Fruit fly (Drosophila melanogaster): Measurements from ENCODE around the gene CG32755.

The CG32755 gene

dm6 chrX:5995951-5996350 lies 45.9 kb downstream of the CG32755 start (continued):
- TF ChIP-seq CG5245 (GFP tag; optimal IDR thresholded peaks at IDR 0.05): peak; percentile 9
- no peak for TF ChIP-seq Ets97D (GFP tag; optimal IDR thresholded peaks at IDR 0.05)
- TF ChIP-seq CG4404 (GFP tag; IDR thresholded peaks at IDR 0.05): peak; percentile 45; the same call in 1 of the 2 replicates
- TF ChIP-seq zen2 (GFP tag; IDR thresholded peaks at IDR 0.05; ENCODE audit: partially characterized antibody): no peak
- TF ChIP-seq gro (GFP tag; optimal IDR thresholded peaks at IDR 0.05): no peak
- TF ChIP-seq D19A (tag; optimal IDR thresholded peaks at IDR 0.05): peak; percentile 26
- no peak for TF ChIP-seq CG10565 (GFP tag; optimal IDR thresholded peaks at IDR 0.05)
- no peak for TF ChIP-seq chn (GFP tag; optimal IDR thresholded peaks at IDR 0.05)
- TF ChIP-seq danr (GFP tag; IDR thresholded peaks at IDR 0.05): no peak
- no peak for TF ChIP-seq crc (GFP tag; optimal IDR thresholded peaks at IDR 0.05)
- TF ChIP-seq CTCF (GFP tag; optimal IDR thresholded peaks at IDR 0.05): no peak
- TF ChIP-seq jigr1 (GFP tag; IDR thresholded peaks at IDR 0.05): no peak
- TF ChIP-seq gem (tag; optimal IDR thresholded peaks at IDR 0.05): peak; percentile 65
- TF ChIP-seq CG12942 (GFP tag; optimal IDR thresholded peaks at IDR 0.05): no peak
- no peak for TF ChIP-seq CG6175 (GFP tag; IDR thresholded peaks at IDR 0.05)
- no peak for TF ChIP-seq Sin3A (optimal IDR thresholded peaks at IDR 0.05)
- TF ChIP-seq schlank (tag; optimal IDR thresholded peaks at IDR 0.05): no peak
- TF ChIP-seq HmgZ (tag; optimal IDR thresholded peaks at IDR 0.05): no peak
- TF ChIP-seq nerfin-1 (tag; optimal IDR thresholded peaks at IDR 0.05): no peak
- no peak for TF ChIP-seq CG4617 (GFP tag; optimal IDR thresholded peaks at IDR 0.05; ENCODE audit: borderline replicate concordance)
- no peak for TF ChIP-seq CG32532 (GFP tag; IDR thresholded peaks at IDR 0.05)
- TF ChIP-seq D19B (GFP tag; optimal IDR thresholded peaks at IDR 0.05): peak; percentile 48
- 0 out of 2 replicates have a peak, but pooled peaks have one; percentile 17 for TF ChIP-seq CG6689 (GFP tag; IDR thresholded peaks at IDR 0.05)
- TF ChIP-seq CG10147 (GFP tag; optimal IDR thresholded peaks at IDR 0.05): no peak
- TF ChIP-seq MBD-R2 (GFP tag; IDR thresholded peaks at IDR 0.05): no peak
- no peak for TF ChIP-seq Med (GFP tag)
- TF ChIP-seq tna (GFP tag; IDR thresholded peaks at IDR 0.05; ENCODE audit: partially characterized antibody): no peak
- no peak for TF ChIP-seq ash1 (GFP tag; optimal IDR thresholded peaks at IDR 0.05)
- peak; percentile 30 for TF ChIP-seq CG17359 (tag; optimal IDR thresholded peaks at IDR 0.05)
- no peak for TF ChIP-seq inv (GFP tag; IDR thresholded peaks at IDR 0.05; ENCODE audit: partially characterized antibody)
- no peak for TF ChIP-seq odd (GFP tag; optimal IDR thresholded peaks at IDR 0.05)
- TF ChIP-seq HLH54F (GFP tag; optimal IDR thresholded peaks at IDR 0.05): no peak
- no peak for TF ChIP-seq Rx (GFP tag; IDR thresholded peaks at IDR 0.05)
- no peak for TF ChIP-seq mirr (GFP tag; optimal IDR thresholded peaks at IDR 0.05)
- no peak for TF ChIP-seq h (optimal IDR thresholded peaks at IDR 0.05)
- peak; percentile 51 for TF ChIP-seq Sox102F (GFP tag; optimal IDR thresholded peaks at IDR 0.05)
- TF ChIP-seq CG33557 (GFP tag; optimal IDR thresholded peaks at IDR 0.05): no peak
- no peak for TF ChIP-seq CG7745 (tag; optimal IDR thresholded peaks at IDR 0.05)
- no peak for TF ChIP-seq CG8290 (GFP tag; optimal IDR thresholded peaks at IDR 0.05)
- TF ChIP-seq CG8290 (tag; optimal IDR thresholded peaks at IDR 0.05): no peak
- TF ChIP-seq nerfin-2 (GFP tag; IDR thresholded peaks at IDR 0.05; ENCODE audit: partially characterized antibody): no peak
- no peak for TF ChIP-seq CG4707 (GFP tag; optimal IDR thresholded peaks at IDR 0.05)
- TF ChIP-seq CG9876 (GFP tag; optimal IDR thresholded peaks at IDR 0.05): no peak
- no peak for TF ChIP-seq ab (GFP tag; optimal IDR thresholded peaks at IDR 0.05)
- TF ChIP-seq sna (GFP tag; IDR thresholded peaks at IDR 0.05; ENCODE audit: partially characterized antibody): no peak
- no peak for TF ChIP-seq CG1603 (tag; optimal IDR thresholded peaks at IDR 0.05)
- no peak for TF ChIP-seq dm (GFP tag; optimal IDR thresholded peaks at IDR 0.05)
- no peak for TF ChIP-seq CG5180 (GFP tag; optimal IDR thresholded peaks at IDR 0.05)
- TF ChIP-seq nmo (GFP tag; optimal IDR thresholded peaks at IDR 0.05): peak; percentile 38
- no peak for TF ChIP-seq NC2α (GFP tag; optimal IDR thresholded peaks at IDR 0.05)
- peak; percentile 51 for TF ChIP-seq CG9727 (GFP tag; optimal IDR thresholded peaks at IDR 0.05)
- no peak for TF ChIP-seq CG8765 (GFP tag; IDR thresholded peaks at IDR 0.05)
- no peak for TF ChIP-seq Dek (tag; optimal IDR thresholded peaks at IDR 0.05)

All from whole organism, embryonic.